Worm (Caenorhabditis elegans) whole organism, L4 larva: ENCODE results near the gene rig-4.

Source experiments
- F10B5.3 ChIP-seq: sonication (generic microtip); optimal IDR thresholded peaks from 2 replicates; lab custom pipeline; 2016; ENCODE audit warnings: mild to moderate bottlenecking, missing genetic modification characterization, missing compliant biosample characterization
- F26F4.8 ChIP-seq: fragments of 200-800 bp; sonication (Bioruptor generic); conservative IDR thresholded peaks from 2 replicates; pipeline ENCODE4 v1.3.6; 2022; ENCODE audit warnings: missing genetic modification characterization, missing compliant biosample characterization
- F37D6.2 ChIP-seq: sonication (generic microtip); optimal IDR thresholded peaks from 2 replicates; lab custom pipeline; 2016; ENCODE audit warnings: mild to moderate bottlenecking, missing genetic modification characterization, missing compliant biosample characterization
- Y48G9A.11 ChIP-seq: fragments of 200-800 bp; sonication (Bioruptor generic); IDR thresholded peaks from 2 replicates; pipeline ENCODE4 v1.3.6; 2022; ENCODE audit warnings: missing genetic modification reagents, missing genetic modification characterization, missing compliant biosample characterization
- aha-1 ChIP-seq: fragments of 150-350 bp; peaks from one replicate; lab custom pipeline; 2014; ENCODE audit warnings: missing biosample characterization, missing genetic modification characterization
- ama-1 ChIP-seq: fragments of 150-350 bp; optimal IDR thresholded peaks from 2 replicates; lab custom pipeline; 2014; ENCODE audit warnings: inconsistent platforms, mixed read lengths
- arid-1 ChIP-seq: fragments of 200-800 bp; sonication (Bioruptor generic); conservative IDR thresholded peaks from 2 replicates; pipeline ENCODE4 v1.3.6; 2022; ENCODE audit warnings: missing genetic modification reagents, missing genetic modification characterization, missing compliant biosample characterization
- ceh-32 ChIP-seq: sonication (generic microtip); optimal IDR thresholded peaks from 2 replicates; lab custom pipeline; 2016; ENCODE audit warnings: mild to moderate bottlenecking, missing genetic modification characterization, missing compliant biosample characterization; ENCODE audit not compliant: poor library complexity
- ceh-44 ChIP-seq: fragments of 200-800 bp; sonication (Bioruptor generic); IDR thresholded peaks from 2 replicates; pipeline ENCODE4 v1.3.6; 2022; ENCODE audit warnings: missing genetic modification reagents, missing genetic modification characterization, missing compliant biosample characterization
- ceh-82 ChIP-seq: sonication (generic microtip); optimal IDR thresholded peaks from 2 replicates; lab custom pipeline; 2017; ENCODE audit warnings: missing biosample characterization, missing genetic modification characterization
- ces-1 ChIP-seq: fragments of 150-350 bp; sonication (generic microtip); optimal IDR thresholded peaks from 4 replicates; lab custom pipeline; 2014; ENCODE audit warnings: missing biosample characterization, missing genetic modification reagents, missing genetic modification characterization
- cey-2 ChIP-seq: sonication (generic microtip); optimal IDR thresholded peaks from 3 replicates; lab custom pipeline; 2017; ENCODE audit warnings: missing genetic modification characterization, mild to moderate bottlenecking, missing compliant biosample characterization, antibody characterized with exemption, borderline replicate concordance; ENCODE audit not compliant: insufficient read depth
- daf-16 ChIP-seq, 3 experiments: sonication (generic microtip); optimal IDR thresholded peaks; 2 replicates each; lab custom pipeline; 2016 to 2017; ENCODE audit warnings: missing genetic modification characterization in 3 of 3, missing genetic modification reagents in 3 of 3, mild to moderate bottlenecking in 2 of 3, missing compliant biosample characterization in 2 of 3, missing biosample characterization in 1 of 3, moderate library complexity in 1 of 3
- dmd-6 ChIP-seq: fragments of 200-800 bp; sonication (Bioruptor generic); IDR thresholded peaks from 2 replicates; pipeline ENCODE4 v1.3.6; 2022; ENCODE audit warnings: missing genetic modification reagents, missing genetic modification characterization, missing compliant biosample characterization
- dpl-1 ChIP-seq: fragments of 150-350 bp; optimal IDR thresholded peaks from 2 replicates; lab custom pipeline; 2014; ENCODE audit warnings: missing biosample characterization, missing genetic modification reagents, missing genetic modification characterization
- dve-1 ChIP-seq: sonication (generic microtip); optimal IDR thresholded peaks from 2 replicates; lab custom pipeline; 2017; ENCODE audit warnings: antibody characterized with exemption, mild to moderate bottlenecking, missing genetic modification characterization, missing compliant biosample characterization; ENCODE audit not compliant: insufficient read depth
- egl-27 ChIP-seq: sonication (generic microtip); optimal IDR thresholded peaks from 3 replicates; lab custom pipeline; 2017; ENCODE audit warnings: missing biosample characterization, missing genetic modification reagents, missing genetic modification characterization
- fkh-10 ChIP-seq: fragments of 150-350 bp; optimal IDR thresholded peaks from 2 replicates; lab custom pipeline; 2014; ENCODE audit warnings: missing biosample characterization, missing genetic modification reagents, missing genetic modification characterization
- fos-1 ChIP-seq: fragments of 150-350 bp; optimal IDR thresholded peaks from 2 replicates; lab custom pipeline; 2014; ENCODE audit warnings: missing biosample characterization, missing genetic modification characterization
- gei-8 ChIP-seq: fragments of 200-800 bp; sonication (Bioruptor generic); optimal IDR thresholded peaks from 2 replicates; lab custom pipeline; 2018; ENCODE audit warnings: mild to moderate bottlenecking, missing genetic modification characterization, missing compliant biosample characterization
- hif-1 ChIP-seq, 2 experiments: sonication (generic microtip); optimal IDR thresholded peaks; 2 replicates each; lab custom pipeline; 2016 to 2017; ENCODE audit warnings: missing compliant biosample characterization in 2 of 2, missing genetic modification characterization in 2 of 2, missing genetic modification reagents in 2 of 2, missing genotype in 2 of 2, mild to moderate bottlenecking in 1 of 2
- hlh-11 ChIP-seq: fragments of 200-800 bp; sonication (Bioruptor generic); optimal IDR thresholded peaks from 2 replicates; lab custom pipeline; 2018; ENCODE audit warnings: mild to moderate bottlenecking, missing genetic modification characterization, missing compliant biosample characterization
- lim-7 ChIP-seq: fragments of 200-800 bp; sonication (Bioruptor generic); IDR thresholded peaks from 2 replicates; pipeline ENCODE4 v1.3.6; 2022; ENCODE audit warnings: missing genetic modification characterization, missing compliant biosample characterization
- lin-1 ChIP-seq: fragments of 200-800 bp; sonication (Bioruptor generic); IDR thresholded peaks from 2 replicates; pipeline ENCODE4 v1.3.6; 2022; ENCODE audit warnings: missing genetic modification reagents, missing genetic modification characterization, missing compliant biosample characterization
- lin-15B ChIP-seq: fragments of 150-350 bp; sonication (generic microtip); optimal IDR thresholded peaks from 3 replicates; lab custom pipeline; 2014; ENCODE audit warnings: missing biosample characterization, missing genetic modification characterization
- lin-29 ChIP-seq: fragments of 200-800 bp; sonication (Bioruptor generic); IDR thresholded peaks from 2 replicates; pipeline ENCODE4 v1.3.6; 2022; ENCODE audit warnings: missing genetic modification reagents, missing genetic modification characterization, missing compliant biosample characterization
- lin-38 ChIP-seq: fragments of 200-800 bp; sonication (Bioruptor generic); IDR thresholded peaks from 2 replicates; pipeline ENCODE4 v1.3.6; 2022; ENCODE audit warnings: missing genetic modification reagents, missing genetic modification characterization, missing compliant biosample characterization
- lir-3 ChIP-seq: sonication (generic microtip); optimal IDR thresholded peaks from 2 replicates; lab custom pipeline; 2016; ENCODE audit warnings: mild to moderate bottlenecking, missing genetic modification characterization, missing compliant biosample characterization
- madf-5 ChIP-seq, 2 experiments: fragments of 200-800 bp; sonication (Bioruptor generic); IDR thresholded peaks; 2 replicates each; pipeline ENCODE4 v1.3.6; 2022; ENCODE audit warnings: missing compliant biosample characterization in 2 of 2, missing genetic modification characterization in 2 of 2
- mdl-1 ChIP-seq, 2 experiments: fragments of 150-350 bp in 1 of 2; sonication (generic microtip) in 1 of 2; optimal IDR thresholded peaks; 2 replicates each; lab custom pipeline; 2014 to 2017; ENCODE audit warnings: missing biosample characterization in 2 of 2, missing genetic modification characterization in 2 of 2
- mxl-2 ChIP-seq: fragments of 200-800 bp; sonication (Bioruptor generic); conservative IDR thresholded peaks from 2 replicates; pipeline ENCODE4 v1.3.6; 2022; ENCODE audit warnings: missing genetic modification reagents, missing genetic modification characterization, missing compliant biosample characterization
- mxl-3 ChIP-seq: fragments of 200-800 bp; sonication (Bioruptor generic); optimal IDR thresholded peaks from 2 replicates; lab custom pipeline; 2018; ENCODE audit warnings: mild to moderate bottlenecking, missing genetic modification characterization, missing compliant biosample characterization
- nhr-102 ChIP-seq: sonication (generic microtip); optimal IDR thresholded peaks from 2 replicates; lab custom pipeline; 2016; ENCODE audit warnings: mild to moderate bottlenecking, missing genetic modification characterization, moderate library complexity, missing compliant biosample characterization
- nhr-28 ChIP-seq: fragments of 150-350 bp; optimal IDR thresholded peaks from 2 replicates; lab custom pipeline; 2014; ENCODE audit warnings: missing biosample characterization, missing genetic modification characterization
- nhr-48 ChIP-seq: sonication (generic microtip); optimal IDR thresholded peaks from 2 replicates; lab custom pipeline; 2016; ENCODE audit warnings: mild to moderate bottlenecking, missing genetic modification characterization, missing compliant biosample characterization
- nhr-6 ChIP-seq: fragments of 150-350 bp; optimal IDR thresholded peaks from 2 replicates; lab custom pipeline; 2014; ENCODE audit warnings: missing biosample characterization, missing genetic modification characterization
- saeg-2 ChIP-seq: fragments of 200-800 bp; sonication (Bioruptor generic); IDR thresholded peaks from 2 replicates; pipeline ENCODE4 v1.3.6; 2022; ENCODE audit warnings: missing genetic modification reagents, missing genetic modification characterization, missing compliant biosample characterization
- sdz-12 ChIP-seq: fragments of 200-800 bp; sonication (Bioruptor generic); optimal IDR thresholded peaks from 2 replicates; lab custom pipeline; 2018; ENCODE audit warnings: mild to moderate bottlenecking, missing genetic modification characterization, missing compliant biosample characterization
- set-16 ChIP-seq: fragments of 200-800 bp; sonication (Bioruptor generic); IDR thresholded peaks from 2 replicates; pipeline ENCODE4 v1.3.6; 2022; ENCODE audit warnings: missing genetic modification reagents, missing genetic modification characterization, missing compliant biosample characterization
- snpc-1.2 ChIP-seq: fragments of 200-800 bp; sonication (Bioruptor generic); IDR thresholded peaks from 2 replicates; pipeline ENCODE4 v1.3.6; 2022; ENCODE audit warnings: missing genetic modification reagents, missing genetic modification characterization, missing compliant biosample characterization
- spr-1 ChIP-seq: sonication (generic microtip); optimal IDR thresholded peaks from 2 replicates; lab custom pipeline; 2016; ENCODE audit warnings: mild to moderate bottlenecking, missing genetic modification characterization, missing compliant biosample characterization
- tra-1 ChIP-seq: fragments of 200-800 bp; sonication (Bioruptor generic); IDR thresholded peaks from 2 replicates; pipeline ENCODE4 v1.3.6; 2022; ENCODE audit warnings: missing genetic modification reagents, missing genetic modification characterization, missing compliant biosample characterization
- unc-130 ChIP-seq: sonication (generic microtip); optimal IDR thresholded peaks from 2 replicates; lab custom pipeline; 2016; ENCODE audit warnings: missing genetic modification reagents, missing genetic modification characterization, missing compliant biosample characterization
- unc-39 ChIP-seq: sonication (generic microtip); optimal IDR thresholded peaks from 2 replicates; lab custom pipeline; 2017; ENCODE audit warnings: missing biosample characterization, missing genetic modification characterization
- unc-62 ChIP-seq, 3 experiments: fragments of 150-350 bp in 1 of 3; sonication (generic microtip); optimal IDR thresholded peaks in 2 of 3; peaks in 1 of 3; 1 replicate in 1 of 3; 2 replicates in 2 of 3; lab custom pipeline; 2014 to 2017; ENCODE audit warnings: missing biosample characterization in 3 of 3, missing genetic modification characterization in 3 of 3, missing genetic modification reagents in 3 of 3, missing genotype in 1 of 3
- zag-1 ChIP-seq: fragments of 150-350 bp; optimal IDR thresholded peaks from 2 replicates; lab custom pipeline; 2014; ENCODE audit warnings: missing biosample characterization, missing genetic modification characterization
- ztf-7 ChIP-seq: fragments of 150-350 bp; optimal IDR thresholded peaks from 2 replicates; lab custom pipeline; 2014; ENCODE audit warnings: missing biosample characterization, missing genetic modification characterization

The rig-4 gene

DNA sequence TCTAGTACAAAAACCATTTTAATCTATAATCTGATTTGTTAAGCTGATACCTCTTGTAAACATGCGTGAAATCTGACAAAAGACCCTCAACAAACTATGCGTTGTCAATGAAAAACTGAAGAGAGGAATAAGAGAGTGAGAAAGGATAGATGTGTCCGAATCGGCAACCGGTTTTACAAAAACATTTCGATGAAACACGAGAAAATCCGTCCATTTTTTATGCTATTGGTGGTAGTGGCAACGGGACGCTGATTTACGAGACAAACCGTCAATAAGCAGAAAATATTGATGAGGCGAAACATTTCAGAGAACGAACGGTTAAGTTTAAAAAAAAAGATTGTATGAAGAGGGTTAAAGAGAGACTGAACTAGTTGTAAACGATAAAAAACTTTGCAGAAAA lies 38.1 kb upstream of the rig-4 start (continued):
- TF ChIP-seq arid-1 (GFP tag; lab: Robert Waterston, UW): no peak
- no peak for TF ChIP-seq hif-1 (tag; optimal IDR thresholded peaks at IDR 0.05; lab: Kevin White, UChicago)
- peak; percentile 34 for TF ChIP-seq dve-1
- TF ChIP-seq fkh-10 (GFP tag; lab: Kevin White, UChicago): no peak
- TF ChIP-seq unc-62 (GFP tag; optimal IDR thresholded peaks at IDR 0.05 in 1 of 2; lab: Kevin White, UChicago): peak in 1 of 2 experiments; percentile 97
- TF ChIP-seq unc-62 (tag; optimal IDR thresholded peaks at IDR 0.05; lab: Kevin White, UChicago): no peak
- no peak for TF ChIP-seq saeg-2
- TF ChIP-seq spr-1 (tag; lab: Kevin White, UChicago): no peak
- no peak for TF ChIP-seq Y48G9A.11 (GFP tag; lab: Robert Waterston, UW)
- no peak for TF ChIP-seq lim-7 (GFP tag; lab: Robert Waterston, UW)
- peak; percentile 77 for TF ChIP-seq hlh-11 (tag; lab: Kevin White, UChicago)
- no peak for TF ChIP-seq lin-38
- TF ChIP-seq lin-1: no peak
- peak; percentile 61; the same call in 1 of the 2 replicates for TF ChIP-seq tra-1 (GFP tag; lab: Robert Waterston, UW)
- TF ChIP-seq nhr-102 (tag; lab: Kevin White, UChicago): no peak
- TF ChIP-seq madf-5 (GFP tag; IDR thresholded peaks at IDR 0.05; lab: Robert Waterston, UW): no peak
- TF ChIP-seq ztf-7 (tag; lab: Kevin White, UChicago): no peak
- no peak for TF ChIP-seq lir-3 (tag; lab: Kevin White, UChicago)
- no peak for TF ChIP-seq set-16 (GFP tag; lab: Robert Waterston, UW)
- no peak for TF ChIP-seq F10B5.3
- TF ChIP-seq lin-15B: no peak
- no peak for TF ChIP-seq aha-1 (tag; lab: Kevin White, UChicago)
- TF ChIP-seq nhr-6 (tag; lab: Kevin White, UChicago): no peak
- peak in 1 of 2 experiments; percentile 66 for TF ChIP-seq mdl-1 (tag; optimal IDR thresholded peaks at IDR 0.05; lab: Kevin White, UChicago)
- no peak for TF ChIP-seq fos-1
- TF ChIP-seq egl-27 (tag; lab: Kevin White, UChicago): no peak
- no peak for TF ChIP-seq daf-16 (GFP tag; optimal IDR thresholded peaks at IDR 0.05; lab: Kevin White, UChicago)
- no peak for TF ChIP-seq daf-16 (tag; optimal IDR thresholded peaks at IDR 0.05; lab: Kevin White, UChicago)
- TF ChIP-seq ceh-44: no peak
- peak; percentile 38 for TF ChIP-seq gei-8 (GFP tag; lab: Kevin White, UChicago)
- no peak for TF ChIP-seq lin-29 (GFP tag; lab: Robert Waterston, UW)
- TF ChIP-seq ceh-32 (tag; lab: Kevin White, UChicago): no peak
- peak; percentile 77 for TF ChIP-seq nhr-48 (tag; lab: Kevin White, UChicago)
- TF ChIP-seq mxl-2: no peak
- TF ChIP-seq sdz-12: no peak
- peak; percentile 38; the same call in 1 of the 2 replicates for TF ChIP-seq dmd-6 (GFP tag; lab: Robert Waterston, UW)
- peak; percentile 54 for TF ChIP-seq mxl-3 (GFP tag; lab: Kevin White, UChicago)
- no peak for TF ChIP-seq dpl-1
- no peak for TF ChIP-seq ama-1 (lab: Kevin White, UChicago)
- TF ChIP-seq snpc-1.2 (GFP tag; lab: Robert Waterston, UW): no peak
- no peak for TF ChIP-seq unc-39
- TF ChIP-seq ceh-82: no peak
- TF ChIP-seq F26F4.8 (GFP tag; lab: Robert Waterston, UW): no peak
- TF ChIP-seq F37D6.2 (tag; lab: Kevin White, UChicago): no peak
- TF ChIP-seq ces-1 (GFP tag; lab: Kevin White, UChicago): no peak
- peak; percentile 75 for TF ChIP-seq nhr-28 (tag; lab: Kevin White, UChicago)
- TF ChIP-seq zag-1 (tag; lab: Kevin White, UChicago): no peak
- TF ChIP-seq unc-130 (GFP tag; lab: Kevin White, UChicago): no peak
- peak; percentile 56 for TF ChIP-seq cey-2 (tag; lab: Kevin White, UChicago)
